Worm (Caenorhabditis elegans) whole organism, L1 larva: ENCODE data around the gene plc-2.

Experiments used
- C34B4.2 ChIP-seq: sonication (generic microtip); optimal IDR thresholded peaks from 2 replicates; lab custom pipeline; 2017; ENCODE audit warnings: mild to moderate bottlenecking, missing genetic modification characterization, missing compliant biosample characterization
- Y116A8C.19 ChIP-seq: sonication (generic microtip); optimal IDR thresholded peaks from 2 replicates; lab custom pipeline; 2016; ENCODE audit warnings: missing compliant biosample characterization, missing genetic modification characterization, borderline replicate concordance
- aha-1 ChIP-seq: fragments of 150-350 bp; optimal IDR thresholded peaks from 2 replicates; lab custom pipeline; 2014; ENCODE audit warnings: missing biosample characterization, missing genetic modification characterization
- blmp-1 ChIP-seq: fragments of 150-350 bp; optimal IDR thresholded peaks from 2 replicates; lab custom pipeline; 2014; ENCODE audit warnings: missing biosample characterization, missing genetic modification characterization
- efl-1 ChIP-seq, 4 experiments: fragments of 150-350 bp; optimal IDR thresholded peaks in 3 of 4; peaks in 1 of 4; 1 replicate in 1 of 4; 2 replicates in 3 of 4; lab custom pipeline; 2014; ENCODE audit warnings: missing biosample characterization in 2 of 4, missing genetic modification characterization in 2 of 4, missing genetic modification reagents in 2 of 4
- hlh-17 ChIP-seq: fragments of 200-800 bp; sonication (Bioruptor generic); optimal IDR thresholded peaks from 2 replicates; lab custom pipeline; 2018; ENCODE audit warnings: missing genetic modification characterization, mild to moderate bottlenecking, missing compliant biosample characterization, moderate library complexity, borderline replicate concordance
- jun-1 ChIP-seq: fragments of 150-350 bp; optimal IDR thresholded peaks from 2 replicates; lab custom pipeline; 2014; ENCODE audit warnings: missing biosample characterization, missing genetic modification reagents, missing genetic modification characterization
- lin-35 ChIP-seq, 2 experiments: fragments of 150-350 bp; optimal IDR thresholded peaks; 2 replicates each; lab custom pipeline; 2014; ENCODE audit warnings: missing biosample characterization in 2 of 2, missing genetic modification characterization in 2 of 2, missing genetic modification reagents in 2 of 2
- mab-9 ChIP-seq: fragments of 200-800 bp; sonication (Bioruptor generic); IDR thresholded peaks from 2 replicates; pipeline ENCODE4 v1.3.6; 2022; ENCODE audit warnings: missing genetic modification reagents, missing genetic modification characterization, missing compliant biosample characterization
- mdl-1 ChIP-seq, 2 experiments: fragments of 150-350 bp; optimal IDR thresholded peaks; 2 replicates each; lab custom pipeline; 2014 to 2017; ENCODE audit warnings: missing biosample characterization in 2 of 2, missing genetic modification characterization in 2 of 2, inconsistent platforms in 1 of 2
- nhr-11 ChIP-seq: fragments of 150-350 bp; optimal IDR thresholded peaks from 2 replicates; lab custom pipeline; 2014; ENCODE audit warnings: missing biosample characterization, missing genetic modification characterization
- nhr-71 ChIP-seq: sonication (generic microtip); optimal IDR thresholded peaks from 2 replicates; lab custom pipeline; 2016; ENCODE audit warnings: mild to moderate bottlenecking, missing genetic modification characterization, moderate library complexity, missing compliant biosample characterization
- nhr-76 ChIP-seq: sonication (generic microtip); optimal IDR thresholded peaks from 2 replicates; lab custom pipeline; 2017; ENCODE audit warnings: missing biosample characterization, missing genetic modification characterization
- nhr-84 ChIP-seq: sonication (generic microtip); optimal IDR thresholded peaks from 2 replicates; lab custom pipeline; 2017; ENCODE audit warnings: missing biosample characterization, missing genetic modification characterization
- pag-3 ChIP-seq: sonication (generic microtip); optimal IDR thresholded peaks from 2 replicates; lab custom pipeline; 2017; ENCODE audit warnings: missing genetic modification characterization, mild to moderate bottlenecking, missing compliant biosample characterization, antibody characterized with exemption, borderline replicate concordance; ENCODE audit not compliant: insufficient read depth
- snpc-4 ChIP-seq: fragments of 150-350 bp; optimal IDR thresholded peaks from 2 replicates; lab custom pipeline; 2014; ENCODE audit warnings: missing biosample characterization, missing genetic modification characterization
- tlp-1 ChIP-seq: fragments of 150-350 bp; optimal IDR thresholded peaks from 2 replicates; lab custom pipeline; 2014; ENCODE audit warnings: missing biosample characterization, missing genetic modification characterization
- zag-1 ChIP-seq: fragments of 150-350 bp; optimal IDR thresholded peaks from 2 replicates; lab custom pipeline; 2014; ENCODE audit warnings: missing biosample characterization, missing genetic modification characterization

plc-2 gene

ce11 chrV:15241259-15241658, 48.9 kb downstream of the plc-2 start, which contains the start of gene chil-12:
Gene chil-12, plus strand, starts transcription at chrV:15241559.
- TF ChIP-seq mab-9 (GFP tag; lab: Robert Waterston, UW) (no peak), hlh-17 (GFP tag; lab: Kevin White, UChicago) (no peak), nhr-71 (tag; lab: Kevin White, UChicago) (no peak), jun-1 (tag; lab: Kevin White, UChicago) (no peak), tlp-1 (tag; lab: Kevin White, UChicago) (no peak), lin-35 (GFP tag; optimal IDR thresholded peaks at IDR 0.05; lab: Kevin White, UChicago) (no peak), pag-3 (tag; lab: Kevin White, UChicago) (no peak), snpc-4 (tag; lab: Kevin White, UChicago) (no peak), C34B4.2 (tag; lab: Kevin White, UChicago) (no peak), nhr-76 (no peak), nhr-84 (tag; lab: Kevin White, UChicago) (no peak), Y116A8C.19 (tag; lab: Kevin White, UChicago) (no peak)

- TF ChIP-seq C34B4.2 (tag; lab: Kevin White, UChicago): no peak
- no peak for TF ChIP-seq aha-1 (tag; lab: Kevin White, UChicago)
- TF ChIP-seq nhr-11 (tag; lab: Kevin White, UChicago): no peak
- no peak for TF ChIP-seq efl-1 (optimal IDR thresholded peaks at IDR 0.05; lab: Kevin White, UChicago)
- no peak for TF ChIP-seq efl-1 (GFP tag; optimal IDR thresholded peaks at IDR 0.05 in 1 of 2; lab: Kevin White, UChicago)
- no peak for TF ChIP-seq mdl-1 (tag; optimal IDR thresholded peaks at IDR 0.05; lab: Kevin White, UChicago)
- TF ChIP-seq nhr-71 (tag; lab: Kevin White, UChicago): no peak
- TF ChIP-seq nhr-84 (tag; lab: Kevin White, UChicago): no peak
- no peak for TF ChIP-seq blmp-1 (tag; lab: Kevin White, UChicago)
- TF ChIP-seq zag-1: no peak
- TF ChIP-seq mab-9 (GFP tag; lab: Robert Waterston, UW): no peak
These were observed 52.1 kb downstream of the plc-2 start, which contains the start of gene kin-30 for ce11 chrV:15244456-15244855. Gene kin-30, plus strand, starts transcription at chrV:15244756.
